Fruit fly (Drosophila melanogaster): ENCODE data around the gene CG17283.
A peak's percentile ranks its signal among the peaks of the same experiment; 100 is the strongest.

DNA sequence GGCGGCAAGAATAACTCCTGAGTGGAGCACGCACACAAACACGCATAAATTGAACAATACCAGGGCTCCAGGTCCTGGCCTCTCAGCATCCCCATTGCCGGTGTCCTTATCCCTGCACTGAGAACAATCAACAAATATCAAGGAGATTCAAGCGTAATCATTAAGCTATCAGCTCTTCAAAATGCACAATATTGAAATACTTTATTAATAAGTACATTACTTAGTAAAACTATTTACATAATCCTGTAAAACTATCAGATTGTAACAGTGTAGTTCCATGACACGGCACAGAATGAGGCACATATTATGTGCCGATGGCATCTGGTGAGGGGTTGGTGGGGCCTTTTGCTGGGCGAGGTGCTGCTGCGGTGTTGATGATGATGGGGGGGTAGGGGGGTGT lies 36.6 kb upstream of the CG17283 start:
- TF ChIP-seq Smox (GFP tag; optimal IDR thresholded peaks at IDR 0.05) (no peak), CG11294 (GFP tag; IDR thresholded peaks at IDR 0.05) (peak; percentile 16; the same call in 1 of the 2 replicates), dsx (GFP tag; optimal IDR thresholded peaks at IDR 0.05; ENCODE audit: poor library complexity, severe bottlenecking) (no peak), CG6163 (GFP tag; IDR thresholded peaks at IDR 0.05) (0 out of 3 replicates have a peak, but pooled peaks have one; percentile 36)

All from whole organism, prepupa.